Worm (Caenorhabditis elegans): ENCODE results near the gene col-71.

Gene col-71

ce11 chrII:3546381-3546931 is 44.1 kb upstream of the col-71 start, which contains the start of gene apd-3:
apd-3 (minus strand) TSS chrII:3546431.
- TF ChIP-seq lsy-2 (tag; optimal IDR thresholded peaks at IDR 0.05) (no peak), unc-39 (tag; optimal IDR thresholded peaks at IDR 0.05) (no peak), nhr-76 (tag; optimal IDR thresholded peaks at IDR 0.05) (no peak), sem-2 (GFP tag; optimal IDR thresholded peaks at IDR 0.05) (no peak), pha-4 (tag; optimal IDR thresholded peaks at IDR 0.05) (no peak), zip-8 (tag; optimal IDR thresholded peaks at IDR 0.05) (no peak), cnd-1 (tag; optimal IDR thresholded peaks at IDR 0.05) (no peak), tbx-8 (GFP tag; optimal IDR thresholded peaks at IDR 0.05) (no peak), lin-13 (tag; optimal IDR thresholded peaks at IDR 0.05) (no peak)

DNA sequence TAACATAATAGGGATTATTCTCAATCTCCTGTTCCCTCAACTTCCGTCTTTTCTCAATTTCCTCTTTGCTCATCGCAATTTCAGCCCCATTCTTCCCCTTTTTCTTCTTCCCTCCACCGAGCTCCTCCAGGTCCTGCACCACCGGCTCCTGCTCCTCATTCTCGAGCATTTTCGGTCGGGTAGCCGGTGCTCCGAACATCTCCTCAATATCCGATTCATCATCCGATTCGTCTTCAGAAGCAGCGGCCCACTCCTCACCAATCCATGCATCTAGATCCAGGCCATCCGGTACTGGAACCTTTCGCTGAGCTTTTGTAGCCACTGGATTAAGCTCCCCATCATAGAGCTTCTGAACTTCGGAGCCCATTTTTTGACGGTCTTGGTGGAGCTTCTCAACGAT is 37.8 kb upstream of the col-71 start:
- TF ChIP-seq lsy-2 (tag; optimal IDR thresholded peaks at IDR 0.05), result no peak
- TF ChIP-seq ham-2 (GFP tag; optimal IDR thresholded peaks at IDR 0.05), result no peak
- no peak for TF ChIP-seq unc-39 (tag; optimal IDR thresholded peaks at IDR 0.05)
- TF ChIP-seq lin-13 (tag; optimal IDR thresholded peaks at IDR 0.05), result no peak
- no peak for TF ChIP-seq pha-4 (tag; optimal IDR thresholded peaks at IDR 0.05)
- no peak for TF ChIP-seq tbx-8 (GFP tag; optimal IDR thresholded peaks at IDR 0.05)
- no peak for TF ChIP-seq sem-2 (GFP tag; optimal IDR thresholded peaks at IDR 0.05)
- TF ChIP-seq mls-2 (tag; optimal IDR thresholded peaks at IDR 0.05), result no peak
- TF ChIP-seq elt-3 (tag; optimal IDR thresholded peaks at IDR 0.05), result no peak
- TF ChIP-seq drap-1 (GFP tag; optimal IDR thresholded peaks at IDR 0.05), result no peak
- no peak for TF ChIP-seq unc-62 (GFP tag; optimal IDR thresholded peaks at IDR 0.05)
- no peak for TF ChIP-seq ceh-39 (tag; optimal IDR thresholded peaks at IDR 0.05)
- TF ChIP-seq nhr-76 (tag; optimal IDR thresholded peaks at IDR 0.05), result no peak
- TF ChIP-seq nhr-28 (tag; optimal IDR thresholded peaks at IDR 0.05), result no peak
- TF ChIP-seq nhr-12 (tag; optimal IDR thresholded peaks at IDR 0.05), result no peak
- no peak for TF ChIP-seq flh-1 (GFP tag; optimal IDR thresholded peaks at IDR 0.05)
- TF ChIP-seq ces-1 (GFP tag; optimal IDR thresholded peaks at IDR 0.05), result no peak

DNA sequence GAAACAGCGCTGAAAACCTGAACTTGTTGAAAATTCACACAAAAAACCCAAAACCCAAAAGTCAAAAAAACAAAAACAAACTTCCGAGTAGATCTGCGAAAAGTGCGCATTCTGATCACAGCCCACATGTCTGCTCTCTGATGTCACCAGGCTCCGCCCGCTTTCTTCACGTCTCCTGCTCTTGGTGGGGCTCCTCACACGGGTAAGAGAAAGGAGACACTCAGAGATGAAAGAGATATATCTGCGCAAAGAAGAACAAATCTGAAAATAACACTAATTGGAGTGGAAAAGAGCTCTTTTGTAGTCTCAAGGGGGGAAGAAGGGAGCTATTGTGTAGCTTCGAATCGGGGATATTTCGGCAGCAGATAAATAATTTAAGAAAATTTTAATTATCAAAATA is 25.9 kb upstream of the col-71 start, which contains the start of gene ncs-6:
TSS of gene ncs-6 (minus strand) at position 261 of the 400 bp plus-strand sequence.
- TF ChIP-seq drap-1 (GFP tag; optimal IDR thresholded peaks at IDR 0.05) (no peak), ceh-83 (GFP tag; optimal IDR thresholded peaks at IDR 0.05) (no peak), unc-62 (GFP tag; optimal IDR thresholded peaks at IDR 0.05) (no peak), hlh-1 (tag; optimal IDR thresholded peaks at IDR 0.05) (no peak), elt-3 (tag; optimal IDR thresholded peaks at IDR 0.05) (no peak), M03D4.4 (tag; optimal IDR thresholded peaks at IDR 0.05) (no peak), nhr-237 (tag; optimal IDR thresholded peaks at IDR 0.05) (no peak), sptf-1 (tag; optimal IDR thresholded peaks at IDR 0.05) (no peak), lin-13 (tag; optimal IDR thresholded peaks at IDR 0.05) (no peak), ham-2 (GFP tag; optimal IDR thresholded peaks at IDR 0.05) (no peak), flh-1 (GFP tag; optimal IDR thresholded peaks at IDR 0.05) (no peak), blmp-1 (tag; optimal IDR thresholded peaks at IDR 0.05) (no peak), mls-2 (tag; optimal IDR thresholded peaks at IDR 0.05) (no peak), zip-8 (tag; optimal IDR thresholded peaks at IDR 0.05) (no peak), mab-5 (tag; optimal IDR thresholded peaks at IDR 0.05) (no peak), nhr-28 (tag; optimal IDR thresholded peaks at IDR 0.05) (no peak), unc-120 (tag; optimal IDR thresholded peaks at IDR 0.05; ENCODE audit: poor library complexity, severe bottlenecking) (no peak), sem-2 (GFP tag; optimal IDR thresholded peaks at IDR 0.05) (no peak), nhr-12 (tag; optimal IDR thresholded peaks at IDR 0.05) (no peak)

ce11 chrII:3527460-3527859 is 25.1 kb upstream of the col-71 start:
- no peak for TF ChIP-seq lin-32 (GFP tag; optimal IDR thresholded peaks at IDR 0.05)
- no peak for TF ChIP-seq drap-1 (GFP tag; optimal IDR thresholded peaks at IDR 0.05)
- TF ChIP-seq ceh-43 (GFP tag; optimal IDR thresholded peaks at IDR 0.05), result no peak

DNA sequence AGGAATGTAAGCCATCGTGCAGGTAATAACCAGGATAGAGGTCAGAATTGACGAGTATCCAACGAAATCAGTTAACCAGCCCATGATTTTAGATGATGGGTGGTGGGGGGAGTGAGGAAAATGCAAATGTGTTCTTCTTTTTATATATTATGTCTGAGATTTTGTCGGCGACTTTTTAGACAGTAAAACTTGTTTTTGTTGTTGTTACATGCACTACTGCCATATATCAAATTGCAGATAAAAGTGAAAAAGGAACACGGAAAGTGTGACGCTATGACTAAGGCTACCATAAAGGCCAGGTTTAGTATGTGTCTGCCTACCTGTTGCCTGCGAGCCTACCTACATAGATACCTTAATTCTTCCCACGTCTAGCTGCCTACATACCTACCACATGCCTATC is 21.7 kb upstream of the col-71 start, which contains the start of gene col-72:
TSS of gene col-72 (minus strand) at position 101 of the 400 bp plus-strand sequence.
- no peak for TF ChIP-seq mab-5 (tag; optimal IDR thresholded peaks at IDR 0.05)
- TF ChIP-seq flh-1 (GFP tag; optimal IDR thresholded peaks at IDR 0.05), result no peak
- no peak for TF ChIP-seq lin-32 (GFP tag; optimal IDR thresholded peaks at IDR 0.05)
- TF ChIP-seq sptf-1 (tag; optimal IDR thresholded peaks at IDR 0.05), result no peak
- no peak for TF ChIP-seq blmp-1 (tag; optimal IDR thresholded peaks at IDR 0.05)
- no peak for TF ChIP-seq mls-2 (tag; optimal IDR thresholded peaks at IDR 0.05)
- no peak for TF ChIP-seq mep-1 (tag; optimal IDR thresholded peaks at IDR 0.05)
- TF ChIP-seq elt-3 (tag; optimal IDR thresholded peaks at IDR 0.05), result no peak

Measured in whole organism, mixed stage, embryonic.